Fruit fly (Drosophila melanogaster): ENCODE data around the gene ATPsynbetaL.

Gene ATPsynbetaL

DNA sequence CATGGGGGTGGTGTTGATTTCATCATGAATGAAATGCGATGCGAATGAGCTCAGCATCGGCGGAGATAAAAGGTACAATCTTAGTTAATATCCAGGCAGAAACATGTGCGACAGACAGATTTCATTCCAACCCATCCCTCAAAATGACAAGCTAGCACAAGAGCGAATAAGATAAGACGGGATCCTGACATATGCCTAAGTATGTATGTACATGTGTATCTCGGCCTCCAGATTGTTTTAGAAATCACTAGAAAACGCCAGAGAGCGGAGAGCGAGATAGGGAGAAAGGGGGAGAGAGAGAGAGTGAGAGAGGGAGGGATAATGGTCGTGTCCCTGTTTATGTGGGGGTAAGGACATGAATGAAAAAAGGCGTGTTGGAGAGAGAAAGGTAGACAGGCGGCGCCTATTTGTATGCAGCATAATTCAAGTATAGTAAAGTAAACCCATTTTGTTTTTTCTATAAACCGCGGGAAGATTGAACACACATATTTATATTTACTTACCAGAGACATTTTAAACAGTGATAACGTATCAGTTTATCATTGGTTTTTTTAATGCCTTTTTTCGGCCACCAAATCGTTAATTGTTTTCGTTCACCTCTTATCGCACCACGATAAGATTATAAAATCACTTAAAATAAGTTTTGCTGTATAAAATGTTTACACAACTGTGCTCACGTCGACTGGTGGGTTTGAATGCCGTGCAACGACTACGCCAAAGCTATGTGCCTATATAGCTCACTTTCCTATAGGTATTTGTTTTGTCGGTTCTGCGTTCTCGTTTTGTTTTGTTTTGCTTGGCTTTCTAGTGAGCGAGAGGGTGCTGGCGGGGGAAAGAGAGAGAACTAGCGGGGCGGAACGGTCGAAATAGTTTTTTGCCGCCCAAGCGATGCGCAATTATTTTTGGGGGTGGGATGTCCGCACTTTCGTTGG, 47.4 kb upstream of the ATPsynbetaL start (continued):
- TF ChIP-seq Sox102F (GFP tag; optimal IDR thresholded peaks at IDR 0.05): no peak
- TF ChIP-seq CG6813 (GFP tag; optimal IDR thresholded peaks at IDR 0.05): peak; percentile 72
- TF ChIP-seq CG7963 (GFP tag; IDR thresholded peaks at IDR 0.05; ENCODE audit: partially characterized antibody): no peak
- peak; percentile 3 for TF ChIP-seq D (optimal IDR thresholded peaks at IDR 0.05)
- no peak for TF ChIP-seq D (GFP tag; optimal IDR thresholded peaks at IDR 0.05)
- TF ChIP-seq unc-4 (GFP tag; IDR thresholded peaks at IDR 0.05; ENCODE audit: partially characterized antibody): peak; percentile 19; the same call in 1 of the 2 replicates
- TF ChIP-seq repo (GFP tag; optimal IDR thresholded peaks at IDR 0.05): no peak
- peak; percentile 58 for TF ChIP-seq BtbVII (GFP tag; optimal IDR thresholded peaks at IDR 0.05)
- peak; percentile 9 for TF ChIP-seq Mad (GFP tag; optimal IDR thresholded peaks at IDR 0.05)
- TF ChIP-seq NC2α (GFP tag; optimal IDR thresholded peaks at IDR 0.05): no peak

DNA sequence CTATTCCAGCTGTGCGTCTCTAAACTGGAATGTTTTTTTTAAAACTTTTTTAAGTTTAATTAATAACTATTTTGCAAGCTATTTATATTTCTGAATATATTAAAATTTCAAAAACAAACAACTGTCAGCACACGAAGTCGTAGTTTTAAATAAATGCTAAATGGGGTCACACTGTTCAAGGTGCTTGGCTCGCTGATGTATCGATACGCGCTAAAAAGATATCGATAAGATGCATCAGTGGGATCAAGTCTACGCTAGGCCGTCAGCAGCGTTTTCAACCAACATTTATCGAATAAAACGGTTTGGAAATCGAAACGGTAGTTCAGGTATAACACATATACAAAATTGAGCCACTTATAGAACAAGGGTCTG, 46.8 kb upstream of the ATPsynbetaL start, which contains the start of gene Diap1:
TSS of gene Diap1 (minus strand) at position 148 of the 372 bp plus-strand sequence.
- peak; percentile 71 for TF ChIP-seq Sin3A (optimal IDR thresholded peaks at IDR 0.05)
- peak; percentile 0 for TF ChIP-seq Dad (GFP tag; optimal IDR thresholded peaks at IDR 0.05)
- TF ChIP-seq CG6791 (GFP tag; IDR thresholded peaks at IDR 0.05; ENCODE audit: partially characterized antibody): peak; percentile 96
- peak; percentile 89 for TF ChIP-seq hb (GFP tag; IDR thresholded peaks at IDR 0.05; ENCODE audit: partially characterized antibody)
- TF ChIP-seq ato (GFP tag; IDR thresholded peaks at IDR 0.05; ENCODE audit: partially characterized antibody): peak; percentile 94
- TF ChIP-seq nmo (GFP tag; optimal IDR thresholded peaks at IDR 0.05): peak; percentile 50
- no peak for TF ChIP-seq HmgZ (tag; optimal IDR thresholded peaks at IDR 0.05)
- no peak for TF ChIP-seq Asciz (GFP tag; optimal IDR thresholded peaks at IDR 0.05)
- TF ChIP-seq twi (tag; optimal IDR thresholded peaks at IDR 0.05): no peak
- peak; percentile 21; the same call in 1 of the 2 replicates for TF ChIP-seq CG9215 (GFP tag; IDR thresholded peaks at IDR 0.05)
- TF ChIP-seq ftz-f1 (GFP tag; optimal IDR thresholded peaks at IDR 0.05): peak; percentile 53
- peak; percentile 90 for TF ChIP-seq Sry-δ (GFP tag; optimal IDR thresholded peaks at IDR 0.05)
- peak; percentile 72 for TF ChIP-seq CG8290 (GFP tag; optimal IDR thresholded peaks at IDR 0.05)
- TF ChIP-seq CG8290 (tag; optimal IDR thresholded peaks at IDR 0.05): peak in 1 of 2 experiments; percentile 59
- peak; percentile 18 for TF ChIP-seq CG2712 (tag; optimal IDR thresholded peaks at IDR 0.05)
- TF ChIP-seq CG33213 (GFP tag; optimal IDR thresholded peaks at IDR 0.05): peak; percentile 41
- peak; percentile 77 for TF ChIP-seq Lhr (GFP tag; optimal IDR thresholded peaks at IDR 0.05)
- TF ChIP-seq Trl (optimal IDR thresholded peaks at IDR 0.05): no peak
- TF ChIP-seq Trl (GFP tag; optimal IDR thresholded peaks at IDR 0.05): no peak
- peak; percentile 87 for TF ChIP-seq pita (GFP tag; optimal IDR thresholded peaks at IDR 0.05)
- TF ChIP-seq chif (GFP tag; optimal IDR thresholded peaks at IDR 0.05): peak in 1 of 2 experiments; percentile 10
- no peak for TF ChIP-seq CG1792 (GFP tag; optimal IDR thresholded peaks at IDR 0.05)
- TF ChIP-seq Hmr (GFP tag; optimal IDR thresholded peaks at IDR 0.05): peak; percentile 31
- TF ChIP-seq CG4404 (GFP tag; IDR thresholded peaks at IDR 0.05): no peak
- peak; percentile 23 for TF ChIP-seq CG11504 (tag; optimal IDR thresholded peaks at IDR 0.05)
- no peak for TF ChIP-seq CTCF (GFP tag; optimal IDR thresholded peaks at IDR 0.05)
- TF ChIP-seq ci (GFP tag; IDR thresholded peaks at IDR 0.05): peak; percentile 14; the same call in 2 of the 3 replicates
- TF ChIP-seq bab2 (GFP tag; optimal IDR thresholded peaks at IDR 0.05): no peak
- peak; percentile 81; the same call in 2 of the 3 replicates for TF ChIP-seq vnd (GFP tag; IDR thresholded peaks at IDR 0.05; ENCODE audit: partially characterized antibody)
- peak; percentile 79 for TF ChIP-seq Myb (GFP tag; optimal IDR thresholded peaks at IDR 0.05)
- peak in 1 of 2 experiments; percentile 17 for TF ChIP-seq Pdp1 (GFP tag; optimal IDR thresholded peaks at IDR 0.05)
- TF ChIP-seq CG1603 (tag; optimal IDR thresholded peaks at IDR 0.05): peak; percentile 71
- TF ChIP-seq Dp (GFP tag; optimal IDR thresholded peaks at IDR 0.05): peak; percentile 85
- peak; percentile 88 for TF ChIP-seq knrl (GFP tag; IDR thresholded peaks at IDR 0.05; ENCODE audit: partially characterized antibody)
- TF ChIP-seq dysf (GFP tag; IDR thresholded peaks at IDR 0.05): no peak
- TF ChIP-seq CG2129 (GFP tag; IDR thresholded peaks at IDR 0.05; ENCODE audit: partially characterized antibody): peak; percentile 89
- peak; percentile 100 for TF ChIP-seq CG14710 (tag; optimal IDR thresholded peaks at IDR 0.05)
- peak; percentile 91; the same call in 2 of the 3 replicates for TF ChIP-seq zen2 (GFP tag; IDR thresholded peaks at IDR 0.05; ENCODE audit: partially characterized antibody)

Data from whole organism, embryonic.